Worm (Caenorhabditis elegans) whole organism, L4 larva: ENCODE measurements around the gene B0361.14.

Experiments
- T26A8.4 ChIP-seq: fragments of 200-800 bp; sonication (Bioruptor generic); IDR thresholded peaks from 2 replicates; pipeline ENCODE4 v1.3.6; 2022; ENCODE audit warnings: missing genetic modification characterization, missing compliant biosample characterization
- ZK337.2 ChIP-seq: fragments of 200-800 bp; sonication (Bioruptor generic); IDR thresholded peaks from 2 replicates; pipeline ENCODE4 v1.3.6; 2022; ENCODE audit warnings: missing genetic modification reagents, missing genetic modification characterization, missing compliant biosample characterization
- aha-1 ChIP-seq: fragments of 150-350 bp; peaks from one replicate; lab custom pipeline; 2014; ENCODE audit warnings: missing biosample characterization, missing genetic modification characterization
- ceh-28 ChIP-seq: fragments of 150-350 bp; optimal IDR thresholded peaks from 2 replicates; lab custom pipeline; 2014; ENCODE audit warnings: missing biosample characterization, missing genetic modification reagents, missing genetic modification characterization
- ctbp-1 ChIP-seq: fragments of 200-800 bp; sonication (Bioruptor generic); IDR thresholded peaks from 2 replicates; pipeline ENCODE4 v1.3.6; 2022; ENCODE audit warnings: missing genetic modification reagents, missing genetic modification characterization, missing compliant biosample characterization
- daf-16 ChIP-seq, 3 experiments: sonication (generic microtip); optimal IDR thresholded peaks; 2 replicates each; lab custom pipeline; 2016 to 2017; ENCODE audit warnings: missing genetic modification characterization in 3 of 3, missing genetic modification reagents in 3 of 3, mild to moderate bottlenecking in 2 of 3, missing compliant biosample characterization in 2 of 3, missing biosample characterization in 1 of 3, moderate library complexity in 1 of 3
- dmd-6 ChIP-seq: fragments of 200-800 bp; sonication (Bioruptor generic); IDR thresholded peaks from 2 replicates; pipeline ENCODE4 v1.3.6; 2022; ENCODE audit warnings: missing genetic modification reagents, missing genetic modification characterization, missing compliant biosample characterization
- dve-1 ChIP-seq: sonication (generic microtip); optimal IDR thresholded peaks from 2 replicates; lab custom pipeline; 2017; ENCODE audit warnings: antibody characterized with exemption, mild to moderate bottlenecking, missing genetic modification characterization, missing compliant biosample characterization; ENCODE audit not compliant: insufficient read depth
- egl-43 ChIP-seq: fragments of 200-800 bp; sonication (Bioruptor generic); IDR thresholded peaks from 2 replicates; pipeline ENCODE4 v1.3.6; 2022; ENCODE audit warnings: missing genetic modification reagents, missing genetic modification characterization, missing compliant biosample characterization
- fos-1 ChIP-seq: fragments of 150-350 bp; optimal IDR thresholded peaks from 2 replicates; lab custom pipeline; 2014; ENCODE audit warnings: missing biosample characterization, missing genetic modification characterization
- hif-1 ChIP-seq, 2 experiments: sonication (generic microtip); optimal IDR thresholded peaks; 2 replicates each; lab custom pipeline; 2016 to 2017; ENCODE audit warnings: missing compliant biosample characterization in 2 of 2, missing genetic modification characterization in 2 of 2, missing genetic modification reagents in 2 of 2, missing genotype in 2 of 2, mild to moderate bottlenecking in 1 of 2
- hlh-11 ChIP-seq: fragments of 200-800 bp; sonication (Bioruptor generic); optimal IDR thresholded peaks from 2 replicates; lab custom pipeline; 2018; ENCODE audit warnings: mild to moderate bottlenecking, missing genetic modification characterization, missing compliant biosample characterization
- hlh-30 ChIP-seq: sonication (generic microtip); optimal IDR thresholded peaks from 2 replicates; lab custom pipeline; 2017; ENCODE audit warnings: antibody characterized with exemption, mild to moderate bottlenecking, missing genetic modification characterization, missing compliant biosample characterization; ENCODE audit not compliant: insufficient read depth
- lin-1 ChIP-seq: fragments of 200-800 bp; sonication (Bioruptor generic); IDR thresholded peaks from 2 replicates; pipeline ENCODE4 v1.3.6; 2022; ENCODE audit warnings: missing genetic modification reagents, missing genetic modification characterization, missing compliant biosample characterization
- lin-38 ChIP-seq: fragments of 200-800 bp; sonication (Bioruptor generic); IDR thresholded peaks from 2 replicates; pipeline ENCODE4 v1.3.6; 2022; ENCODE audit warnings: missing genetic modification reagents, missing genetic modification characterization, missing compliant biosample characterization
- lir-3 ChIP-seq: sonication (generic microtip); optimal IDR thresholded peaks from 2 replicates; lab custom pipeline; 2016; ENCODE audit warnings: mild to moderate bottlenecking, missing genetic modification characterization, missing compliant biosample characterization
- lsy-2 ChIP-seq, 2 experiments: fragments of 150-350 bp in 1 of 2; sonication (generic microtip) in 1 of 2; optimal IDR thresholded peaks; 2 replicates each; lab custom pipeline; 2014 to 2017; ENCODE audit warnings: missing biosample characterization in 2 of 2, missing genetic modification characterization in 2 of 2
- mes-2 ChIP-seq: sonication (generic microtip); optimal IDR thresholded peaks from 2 replicates; lab custom pipeline; 2016; ENCODE audit warnings: missing genotype, mild to moderate bottlenecking, missing genetic modification characterization, missing compliant biosample characterization; ENCODE audit not compliant: poor library complexity, severe bottlenecking
- nhr-102 ChIP-seq: sonication (generic microtip); optimal IDR thresholded peaks from 2 replicates; lab custom pipeline; 2016; ENCODE audit warnings: mild to moderate bottlenecking, missing genetic modification characterization, moderate library complexity, missing compliant biosample characterization
- nhr-25 ChIP-seq: sonication (generic microtip); optimal IDR thresholded peaks from 2 replicates; lab custom pipeline; 2017; ENCODE audit warnings: missing genetic modification characterization, mild to moderate bottlenecking, missing compliant biosample characterization, antibody characterized with exemption, moderate library complexity, borderline replicate concordance; ENCODE audit not compliant: insufficient read depth
- nhr-28 ChIP-seq: fragments of 150-350 bp; optimal IDR thresholded peaks from 2 replicates; lab custom pipeline; 2014; ENCODE audit warnings: missing biosample characterization, missing genetic modification characterization
- nhr-6 ChIP-seq: fragments of 150-350 bp; optimal IDR thresholded peaks from 2 replicates; lab custom pipeline; 2014; ENCODE audit warnings: missing biosample characterization, missing genetic modification characterization
- pha-4 ChIP-seq, 2 experiments: fragments of 150-350 bp in 1 of 2; fragments of 200-800 bp in 1 of 2; sonication (Bioruptor generic) in 1 of 2; IDR thresholded peaks in 1 of 2; optimal IDR thresholded peaks in 1 of 2; 2 replicates each; pipeline versions ENCODE4 v1.3.6 to Lab custom; 2014 to 2022; ENCODE audit warnings: missing genetic modification characterization in 2 of 2, missing genetic modification reagents in 2 of 2, missing biosample characterization in 1 of 2, missing compliant biosample characterization in 1 of 2
- php-3 ChIP-seq: fragments of 200-800 bp; sonication (Bioruptor generic); IDR thresholded peaks from 2 replicates; pipeline ENCODE4 v1.3.6; 2022; ENCODE audit warnings: missing genetic modification reagents, missing genetic modification characterization, missing compliant biosample characterization
- pqm-1 ChIP-seq: sonication (generic microtip); optimal IDR thresholded peaks from 2 replicates; lab custom pipeline; 2017; ENCODE audit warnings: missing biosample characterization, missing genetic modification characterization
- rbr-2 ChIP-seq: sonication (generic microtip); optimal IDR thresholded peaks from 2 replicates; lab custom pipeline; 2016; ENCODE audit warnings: missing genotype, missing genetic modification characterization, missing compliant biosample characterization
- saeg-2 ChIP-seq: fragments of 200-800 bp; sonication (Bioruptor generic); IDR thresholded peaks from 2 replicates; pipeline ENCODE4 v1.3.6; 2022; ENCODE audit warnings: missing genetic modification reagents, missing genetic modification characterization, missing compliant biosample characterization
- set-16 ChIP-seq: fragments of 200-800 bp; sonication (Bioruptor generic); IDR thresholded peaks from 2 replicates; pipeline ENCODE4 v1.3.6; 2022; ENCODE audit warnings: missing genetic modification reagents, missing genetic modification characterization, missing compliant biosample characterization
- skn-1 ChIP-seq: fragments of 150-350 bp; optimal IDR thresholded peaks from 2 replicates; lab custom pipeline; 2014; ENCODE audit warnings: missing biosample characterization, missing genetic modification characterization
- snpc-4 ChIP-seq: fragments of 150-350 bp; optimal IDR thresholded peaks from 2 replicates; lab custom pipeline; 2014; ENCODE audit warnings: missing biosample characterization, missing genetic modification characterization
- tag-97 ChIP-seq: fragments of 200-800 bp; sonication (Bioruptor generic); IDR thresholded peaks from 2 replicates; pipeline ENCODE4 v1.3.6; 2022; ENCODE audit warnings: missing genetic modification characterization, missing compliant biosample characterization
- tra-1 ChIP-seq: fragments of 200-800 bp; sonication (Bioruptor generic); IDR thresholded peaks from 2 replicates; pipeline ENCODE4 v1.3.6; 2022; ENCODE audit warnings: missing genetic modification reagents, missing genetic modification characterization, missing compliant biosample characterization
- unc-62 ChIP-seq, 3 experiments: fragments of 150-350 bp in 1 of 3; sonication (generic microtip); optimal IDR thresholded peaks in 2 of 3; peaks in 1 of 3; 1 replicate in 1 of 3; 2 replicates in 2 of 3; lab custom pipeline; 2014 to 2017; ENCODE audit warnings: missing biosample characterization in 3 of 3, missing genetic modification characterization in 3 of 3, missing genetic modification reagents in 3 of 3, missing genotype in 1 of 3
- vab-7 ChIP-seq: fragments of 200-800 bp; sonication (Bioruptor generic); IDR thresholded peaks from 2 replicates; pipeline ENCODE4 v1.3.6; 2022; ENCODE audit warnings: missing genetic modification reagents, missing genetic modification characterization, missing compliant biosample characterization
- zfp-3 ChIP-seq: fragments of 200-800 bp; sonication (Bioruptor generic); conservative IDR thresholded peaks from 2 replicates; pipeline ENCODE4 v1.3.6; 2022; ENCODE audit warnings: missing genetic modification reagents, missing genetic modification characterization, missing compliant biosample characterization
- zip-2 ChIP-seq: fragments of 150-350 bp; optimal IDR thresholded peaks from 2 replicates; lab custom pipeline; 2014; ENCODE audit warnings: missing biosample characterization, missing genetic modification characterization

The B0361.14 gene

ce11 chrIII:7333906-7334531 lies 34.7 kb upstream of the B0361.14 start:
- TF ChIP-seq ctbp-1 (GFP tag; lab: Robert Waterston, UW) (0 out of 2 replicates have a peak, but pooled peaks have one; percentile 34), dmd-6 (GFP tag; lab: Robert Waterston, UW) (peak; percentile 48), hlh-11 (tag; lab: Kevin White, UChicago) (peak; percentile 11), nhr-28 (tag; lab: Kevin White, UChicago) (peak; percentile 15), tra-1 (0 out of 2 replicates have a peak, but pooled peaks have one; percentile 37), set-16 (GFP tag; lab: Robert Waterston, UW) (0 out of 2 replicates have a peak, but pooled peaks have one; percentile 21), hlh-30 (tag; lab: Kevin White, UChicago) (peak; percentile 28)

DNA sequence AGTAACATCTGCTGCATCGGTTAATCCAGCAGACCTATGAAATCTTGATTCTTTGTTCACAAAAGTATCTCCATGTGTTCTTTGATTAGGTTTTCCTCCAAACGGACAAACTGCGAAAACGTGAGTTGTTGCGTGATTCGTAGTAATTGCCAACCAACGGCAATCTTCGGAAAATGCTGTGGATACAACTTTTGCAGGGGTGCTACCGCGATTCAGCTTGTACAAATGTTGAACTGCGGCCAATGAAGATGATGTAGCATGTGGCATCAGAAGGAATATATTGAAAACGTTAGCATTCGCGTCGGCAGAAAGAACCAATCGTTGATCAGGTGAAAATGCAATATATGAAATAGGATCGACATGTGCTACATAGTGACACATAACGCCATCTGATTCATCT lies 32.3 kb upstream of the B0361.14 start:
- TF ChIP-seq fos-1 (tag; lab: Kevin White, UChicago) (no peak), unc-62 (GFP tag; optimal IDR thresholded peaks at IDR 0.05 in 1 of 2; lab: Kevin White, UChicago) (peak in 1 of 2 experiments; percentile 87), unc-62 (tag; optimal IDR thresholded peaks at IDR 0.05; lab: Kevin White, UChicago) (no peak)
- TF ChIP-seq, all 104 proteins: peak for 1

DNA sequence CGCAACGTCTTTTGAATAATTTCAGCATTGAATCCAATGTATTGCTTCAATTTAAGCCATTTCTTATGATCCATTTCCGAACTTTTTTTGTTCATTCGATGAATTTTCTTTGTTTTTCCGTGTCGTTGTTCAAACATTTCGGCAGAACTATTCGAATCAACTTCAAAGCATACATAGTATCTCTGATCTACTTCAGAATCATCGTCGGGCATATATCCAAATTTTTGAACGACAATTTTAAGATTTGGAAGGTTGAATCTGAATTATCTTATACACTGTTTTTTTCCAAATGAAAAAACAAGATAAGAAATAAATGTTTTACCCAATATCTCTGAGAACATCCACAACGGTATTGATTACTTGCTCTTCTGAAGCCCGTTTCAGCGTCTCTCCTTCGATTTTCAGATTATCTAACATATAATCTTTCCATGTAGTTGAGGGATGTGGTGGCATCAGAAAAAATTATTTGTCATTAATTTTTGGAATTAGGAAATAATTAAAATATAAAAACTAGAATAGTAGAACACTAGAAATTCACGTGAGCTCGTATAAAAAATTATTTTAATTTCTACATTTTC lies 29.9 kb upstream of the B0361.14 start, which contains the start of gene lab-2:
Gene lab-2 (minus strand): TSS at position 453 of the 578 bp plus-strand sequence.
- TF ChIP-seq lir-3 (no peak), mes-2 (tag; lab: Kevin White, UChicago) (peak; percentile 13), lin-1 (GFP tag; lab: Robert Waterston, UW) (no peak), dve-1 (tag; lab: Kevin White, UChicago) (peak; percentile 1), php-3 (GFP tag; lab: Robert Waterston, UW) (0 out of 2 replicates have a peak, but pooled peaks have one; percentile 16), vab-7 (GFP tag; lab: Robert Waterston, UW) (peak; percentile 6; the same call in 1 of the 2 replicates), tag-97 (GFP tag; lab: Robert Waterston, UW) (no peak), nhr-25 (tag; lab: Kevin White, UChicago) (peak; percentile 29), lin-38 (0 out of 2 replicates have a peak, but pooled peaks have one; percentile 20), zfp-3 (0 out of 2 replicates have a peak, but pooled peaks have one; percentile 21), ceh-28 (tag; lab: Kevin White, UChicago) (no peak), tra-1 (peak; percentile 20; the same call in 1 of the 2 replicates), hlh-11 (tag; lab: Kevin White, UChicago) (no peak), lsy-2 (tag; optimal IDR thresholded peaks at IDR 0.05; lab: Kevin White, UChicago) (peak in 1 of 2 experiments; percentile 39), zip-2 (no peak), nhr-102 (tag; lab: Kevin White, UChicago) (peak; percentile 39), hif-1 (tag; optimal IDR thresholded peaks at IDR 0.05; lab: Kevin White, UChicago) (peak in 1 of 2 experiments; percentile 5), T26A8.4 (GFP tag; lab: Robert Waterston, UW) (peak; percentile 41; the same call in 1 of the 2 replicates), pha-4 (GFP tag; IDR thresholded peaks at IDR 0.05; lab: Robert Waterston, UW) (peak; percentile 58), pha-4 (tag; optimal IDR thresholded peaks at IDR 0.05; lab: Kevin White, UChicago) (no peak)

DNA sequence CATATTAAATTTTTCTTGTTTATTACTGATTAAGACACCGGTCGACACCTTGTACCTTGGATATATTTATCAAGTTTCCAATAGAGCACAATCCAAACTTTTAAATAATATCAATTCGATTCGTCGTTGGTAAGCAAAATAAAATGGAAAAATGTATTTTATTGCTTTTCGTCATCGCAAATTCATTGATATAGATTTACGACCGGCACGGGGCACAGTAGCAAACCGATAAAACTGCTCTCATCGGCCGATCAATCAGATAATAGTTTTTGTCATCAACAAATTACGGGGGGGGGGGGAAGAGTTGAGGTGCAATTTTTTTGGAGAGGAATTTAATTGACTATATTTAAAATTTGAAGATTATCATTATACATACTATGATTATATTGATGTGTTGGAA lies 24.0 kb upstream of the B0361.14 start:
- TF ChIP-seq pqm-1 (tag; lab: Kevin White, UChicago) (peak; percentile 51), dmd-6 (GFP tag; lab: Robert Waterston, UW) (0 out of 2 replicates have a peak, but pooled peaks have one; percentile 25), ZK337.2 (GFP tag; lab: Robert Waterston, UW) (no peak), nhr-28 (tag; lab: Kevin White, UChicago) (peak; percentile 31), T26A8.4 (GFP tag; lab: Robert Waterston, UW) (no peak), daf-16 (GFP tag; optimal IDR thresholded peaks at IDR 0.05; lab: Kevin White, UChicago) (no peak), daf-16 (tag; optimal IDR thresholded peaks at IDR 0.05; lab: Kevin White, UChicago) (peak; percentile 45), lin-1 (GFP tag; lab: Robert Waterston, UW) (no peak), saeg-2 (GFP tag; lab: Robert Waterston, UW) (no peak), skn-1 (tag; lab: Kevin White, UChicago) (no peak), ctbp-1 (GFP tag; lab: Robert Waterston, UW) (no peak), rbr-2 (tag; lab: Kevin White, UChicago) (no peak), nhr-6 (tag; lab: Kevin White, UChicago) (no peak), snpc-4 (tag; lab: Kevin White, UChicago) (no peak), nhr-25 (tag; lab: Kevin White, UChicago) (no peak), tag-97 (GFP tag; lab: Robert Waterston, UW) (no peak), hlh-11 (tag; lab: Kevin White, UChicago) (peak; percentile 41), aha-1 (tag; lab: Kevin White, UChicago) (no peak), php-3 (GFP tag; lab: Robert Waterston, UW) (peak; percentile 58; the same call in 1 of the 2 replicates), egl-43 (no peak)
- TF ChIP-seq, all 104 proteins: peak for 6
